Worm (Caenorhabditis elegans): Measurements from ENCODE around the gene chil-3.

DNA sequence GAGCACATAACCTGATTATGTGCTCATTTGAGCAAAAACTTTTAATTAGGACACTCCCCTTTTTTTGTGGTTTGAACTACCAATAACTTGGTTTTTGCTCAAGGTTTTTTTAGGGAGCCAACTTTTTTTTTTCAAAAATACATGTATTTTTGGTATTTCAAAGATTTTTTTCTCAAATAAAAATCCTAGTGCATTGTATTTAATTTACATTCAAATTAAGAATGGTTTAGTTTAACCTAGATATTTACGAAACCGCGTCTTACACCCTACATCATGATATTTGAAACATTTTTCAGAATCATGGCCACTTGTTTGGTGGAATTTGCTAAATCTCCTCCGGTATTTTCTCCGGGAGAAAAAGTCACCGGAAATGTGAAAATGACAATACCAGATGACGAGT lies 26.4 kb downstream of the chil-3 start, which contains the start of gene arrd-5:
- TF ChIP-seq hlh-30 (tag; optimal IDR thresholded peaks at IDR 0.05; ENCODE audit: insufficient read depth) (no peak), fkh-10 (GFP tag; optimal IDR thresholded peaks at IDR 0.05) (no peak), pha-4 (GFP tag; IDR thresholded peaks at IDR 0.05) (no peak), pha-4 (tag; optimal IDR thresholded peaks at IDR 0.05) (no peak), ztf-11 (tag; optimal IDR thresholded peaks at IDR 0.05) (no peak), nhr-28 (tag; optimal IDR thresholded peaks at IDR 0.05) (no peak), lir-3 (tag; optimal IDR thresholded peaks at IDR 0.05) (no peak), unc-62 (GFP tag; optimal IDR thresholded peaks at IDR 0.05 in 1 of 2) (peak in 1 of 2 experiments; percentile 18), unc-62 (tag; optimal IDR thresholded peaks at IDR 0.05) (no peak), mes-2 (tag; optimal IDR thresholded peaks at IDR 0.05; ENCODE audit: poor library complexity, severe bottlenecking) (no peak), fos-1 (tag; optimal IDR thresholded peaks at IDR 0.05) (no peak), nhr-6 (tag; optimal IDR thresholded peaks at IDR 0.05) (no peak), nhr-10 (tag; optimal IDR thresholded peaks at IDR 0.05) (no peak), zag-1 (tag; optimal IDR thresholded peaks at IDR 0.05) (no peak), mdl-1 (tag; optimal IDR thresholded peaks at IDR 0.05) (no peak)
